Worm (Caenorhabditis elegans): ENCODE data around the gene srh-291.

DNA sequence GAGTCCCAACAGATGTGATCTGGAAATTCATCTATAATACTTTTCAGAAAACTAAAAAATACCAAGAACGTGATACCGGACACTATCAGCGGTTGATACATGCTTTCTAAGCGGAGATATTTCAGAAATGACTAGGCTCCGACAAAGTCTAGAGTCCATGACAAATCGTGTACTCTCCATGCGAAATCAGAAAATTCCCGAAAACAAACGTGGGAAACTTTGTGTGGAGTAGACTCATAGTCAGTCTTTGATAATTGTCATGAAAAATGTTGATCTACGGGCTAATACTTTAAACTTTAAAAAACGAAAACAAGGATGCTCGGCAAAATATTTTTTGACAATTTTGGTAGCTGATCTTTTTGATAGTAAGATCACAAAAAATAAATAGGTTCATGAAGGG is 6.6 kb upstream of the srh-291 start, which contains the start of gene srx-18:
- no peak for TF ChIP-seq T22C8.4 (GFP tag; IDR thresholded peaks at IDR 0.05)
- TF ChIP-seq cog-1 (tag; optimal IDR thresholded peaks at IDR 0.05): no peak
- no peak for TF ChIP-seq ztf-23 (GFP tag; IDR thresholded peaks at IDR 0.05)
- no peak for TF ChIP-seq tab-1 (GFP tag; IDR thresholded peaks at IDR 0.05)
- TF ChIP-seq ref-1 (GFP tag; conservative IDR thresholded peaks at IDR 0.05): no peak
- no peak for TF ChIP-seq flt-1 (GFP tag; IDR thresholded peaks at IDR 0.05)
- no peak for TF ChIP-seq ztf-29 (GFP tag; IDR thresholded peaks at IDR 0.05)
- no peak for TF ChIP-seq med-1 (GFP tag; optimal IDR thresholded peaks at IDR 0.05; ENCODE audit: insufficient read depth)
- no peak for TF ChIP-seq klf-2 (GFP tag; conservative IDR thresholded peaks at IDR 0.05)
